Worm (Caenorhabditis elegans): Measurements from ENCODE around the gene laf-1.
A peak's percentile ranks its signal among the peaks of the same experiment; 100 is the strongest.

laf-1 gene

DNA sequence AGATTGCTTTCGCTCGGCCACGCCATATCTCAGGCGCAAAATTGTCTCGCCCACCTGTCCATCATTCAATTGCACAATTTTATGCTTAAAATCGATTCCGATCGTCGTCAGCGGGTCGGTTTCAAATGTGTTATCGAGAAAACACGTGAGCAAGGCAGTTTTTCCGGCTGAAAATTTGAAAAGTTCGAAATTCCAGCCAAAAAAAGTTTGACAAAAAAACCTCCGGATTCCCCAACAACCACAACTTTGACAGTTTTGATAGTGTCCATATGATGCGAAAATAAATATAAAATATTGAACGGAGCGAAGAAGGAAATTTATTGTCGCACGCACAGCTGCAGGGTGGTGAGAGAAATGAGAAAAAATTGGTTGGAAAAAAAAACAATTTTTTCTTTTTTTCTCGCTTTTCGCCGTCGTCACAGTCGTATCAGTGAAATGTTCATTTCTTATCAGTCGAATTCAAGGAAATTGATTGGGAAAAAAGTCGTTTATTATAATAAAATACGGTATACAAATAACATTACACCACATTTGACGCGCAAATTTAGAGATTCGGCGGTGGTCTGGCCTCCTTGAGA is 45.2 kb downstream of the laf-1 start, which contains the start of gene Y71H2AM.12 (continued):
- TF ChIP-seq Y48G9A.11 (GFP tag; IDR thresholded peaks at IDR 0.05) (no peak), ztf-7 (tag; optimal IDR thresholded peaks at IDR 0.05) (no peak), daf-19 (GFP tag; conservative IDR thresholded peaks at IDR 0.05) (no peak), aha-1 (tag) (peak; percentile 35), mxl-2 (GFP tag; conservative IDR thresholded peaks at IDR 0.05) (no peak), gei-8 (GFP tag; optimal IDR thresholded peaks at IDR 0.05) (no peak), ZK546.5 (tag; optimal IDR thresholded peaks at IDR 0.05) (no peak), set-16 (GFP tag; IDR thresholded peaks at IDR 0.05) (no peak), R02D3.7 (tag; optimal IDR thresholded peaks at IDR 0.05) (no peak), hlh-11 (tag; optimal IDR thresholded peaks at IDR 0.05) (peak; percentile 61), madf-5 (GFP tag; IDR thresholded peaks at IDR 0.05) (no peak), T20F7.1 (GFP tag; optimal IDR thresholded peaks at IDR 0.05) (no peak), ZK337.2 (GFP tag; IDR thresholded peaks at IDR 0.05) (no peak), dmd-6 (GFP tag; IDR thresholded peaks at IDR 0.05) (peak; percentile 62), ceh-44 (GFP tag; IDR thresholded peaks at IDR 0.05) (no peak), jun-1 (tag; optimal IDR thresholded peaks at IDR 0.05) (no peak), dmd-9 (GFP tag; IDR thresholded peaks at IDR 0.05) (no peak), ceh-82 (tag; optimal IDR thresholded peaks at IDR 0.05) (no peak), fkh-10 (GFP tag; optimal IDR thresholded peaks at IDR 0.05) (no peak), lin-13 (GFP tag; optimal IDR thresholded peaks at IDR 0.05) (no peak), Y75B8A.6 (GFP tag; IDR thresholded peaks at IDR 0.05) (no peak), nhr-41 (GFP tag; IDR thresholded peaks at IDR 0.05) (no peak), aly-2 (tag; optimal IDR thresholded peaks at IDR 0.05) (no peak), nhr-11 (tag; optimal IDR thresholded peaks at IDR 0.05) (no peak), zfp-2 (tag; optimal IDR thresholded peaks at IDR 0.05) (no peak), T26A8.4 (GFP tag; IDR thresholded peaks at IDR 0.05) (no peak), ztf-11 (tag; optimal IDR thresholded peaks at IDR 0.05) (no peak), unc-39 (tag; optimal IDR thresholded peaks at IDR 0.05) (no peak), egl-27 (tag; optimal IDR thresholded peaks at IDR 0.05) (no peak), dpl-1 (GFP tag; optimal IDR thresholded peaks at IDR 0.05) (no peak), nhr-25 (tag; optimal IDR thresholded peaks at IDR 0.05; ENCODE audit: borderline replicate concordance, insufficient read depth) (no peak), mes-2 (tag; optimal IDR thresholded peaks at IDR 0.05; ENCODE audit: poor library complexity, severe bottlenecking) (no peak), tag-97 (GFP tag; IDR thresholded peaks at IDR 0.05) (no peak), ces-1 (GFP tag; optimal IDR thresholded peaks at IDR 0.05) (no peak), nhr-6 (tag; optimal IDR thresholded peaks at IDR 0.05) (no peak), lin-15B (tag; optimal IDR thresholded peaks at IDR 0.05) (no peak), nhr-10 (tag; optimal IDR thresholded peaks at IDR 0.05) (no peak), dve-1 (tag; optimal IDR thresholded peaks at IDR 0.05; ENCODE audit: insufficient read depth) (peak; percentile 40), cey-2 (tag; optimal IDR thresholded peaks at IDR 0.05; ENCODE audit: borderline replicate concordance, insufficient read depth) (no peak), hlh-30 (tag; optimal IDR thresholded peaks at IDR 0.05; ENCODE audit: insufficient read depth) (no peak), lir-3 (tag; optimal IDR thresholded peaks at IDR 0.05) (no peak), mxl-3 (GFP tag; optimal IDR thresholded peaks at IDR 0.05) (no peak), spr-3 (GFP tag; optimal IDR thresholded peaks at IDR 0.05) (no peak), attf-4 (tag; optimal IDR thresholded peaks at IDR 0.05) (no peak), duxl-1 (tag; optimal IDR thresholded peaks at IDR 0.05; ENCODE audit: poor library complexity) (no peak), ama-1 (optimal IDR thresholded peaks at IDR 0.05) (no peak), php-3 (GFP tag; IDR thresholded peaks at IDR 0.05) (no peak), zip-2 (tag; optimal IDR thresholded peaks at IDR 0.05) (no peak), Y5F2A.4 (GFP tag; optimal IDR thresholded peaks at IDR 0.05) (no peak), nhr-77 (tag; optimal IDR thresholded peaks at IDR 0.05) (peak; percentile 44), spr-1 (tag; optimal IDR thresholded peaks at IDR 0.05) (no peak)

All from whole organism, L4 larva.